Worm (Caenorhabditis elegans): ENCODE results near the gene F38A1.9.

DNA sequence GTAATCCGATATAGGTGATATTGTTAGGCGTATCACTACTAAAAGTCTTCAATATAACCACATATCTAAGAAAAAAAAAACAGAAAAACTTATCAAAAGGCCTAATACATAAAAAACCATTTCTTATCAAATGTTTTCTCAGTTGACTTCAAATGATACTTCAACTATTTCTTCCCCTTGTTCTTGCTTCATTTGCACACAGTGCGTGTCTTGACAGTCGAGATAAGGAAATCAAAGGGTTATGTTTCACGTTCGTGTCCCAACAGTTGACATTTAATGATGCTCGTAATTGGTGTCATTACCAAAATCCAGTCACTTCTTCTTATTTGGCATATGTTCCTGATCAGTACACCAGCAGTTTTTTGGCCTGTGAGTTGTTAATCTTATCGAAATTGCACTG lies 21.6 kb upstream of the F38A1.9 start, which contains the start of gene clec-170:
- TF ChIP-seq ceh-6 (GFP tag; optimal IDR thresholded peaks at IDR 0.05) (no peak), dmd-4 (tag; optimal IDR thresholded peaks at IDR 0.05; ENCODE audit: borderline replicate concordance) (no peak), rnt-1 (tag; optimal IDR thresholded peaks at IDR 0.05) (no peak), pax-1 (tag; optimal IDR thresholded peaks at IDR 0.05) (no peak), sox-2 (GFP tag; IDR thresholded peaks at IDR 0.05) (no peak), pha-4 (tag; optimal IDR thresholded peaks at IDR 0.05) (no peak)

Measured in whole organism, late embryonic.